Worm (Caenorhabditis elegans): ENCODE measurements around the gene apb-1.

ce11 chrIII:2598491-2599065 lies 1.7 kb upstream of the apb-1 start:
- TF ChIP-seq nhr-11 (tag; optimal IDR thresholded peaks at IDR 0.05) (no peak), pqm-1 (tag; optimal IDR thresholded peaks at IDR 0.05) (no peak), lsy-2 (tag; optimal IDR thresholded peaks at IDR 0.05) (no peak), T20F7.1 (GFP tag; optimal IDR thresholded peaks at IDR 0.05) (no peak), rbr-2 (tag; optimal IDR thresholded peaks at IDR 0.05) (no peak), ctbp-1 (GFP tag; IDR thresholded peaks at IDR 0.05) (no peak), D1046.2 (GFP tag; IDR thresholded peaks at IDR 0.05) (no peak), nhr-28 (tag; optimal IDR thresholded peaks at IDR 0.05) (no peak), madf-9 (GFP tag; conservative IDR thresholded peaks at IDR 0.05) (no peak), hif-1 (tag; optimal IDR thresholded peaks at IDR 0.05) (no peak), tra-1 (GFP tag; IDR thresholded peaks at IDR 0.05) (no peak)
